Worm (Caenorhabditis elegans): ENCODE results near the gene aagr-3.

- TF ChIP-seq nhr-77 (tag; optimal IDR thresholded peaks at IDR 0.05) = no peak
- TF ChIP-seq nhr-12 (tag; optimal IDR thresholded peaks at IDR 0.05) = no peak
Measured at ce11 chrV:9755725-9756124, 26.4 kb upstream of the aagr-3 start, which contains the start of gene F58E6.8.
